Fruit fly (Drosophila melanogaster): ENCODE results near the gene CG7950.

CG7950 gene

DNA sequence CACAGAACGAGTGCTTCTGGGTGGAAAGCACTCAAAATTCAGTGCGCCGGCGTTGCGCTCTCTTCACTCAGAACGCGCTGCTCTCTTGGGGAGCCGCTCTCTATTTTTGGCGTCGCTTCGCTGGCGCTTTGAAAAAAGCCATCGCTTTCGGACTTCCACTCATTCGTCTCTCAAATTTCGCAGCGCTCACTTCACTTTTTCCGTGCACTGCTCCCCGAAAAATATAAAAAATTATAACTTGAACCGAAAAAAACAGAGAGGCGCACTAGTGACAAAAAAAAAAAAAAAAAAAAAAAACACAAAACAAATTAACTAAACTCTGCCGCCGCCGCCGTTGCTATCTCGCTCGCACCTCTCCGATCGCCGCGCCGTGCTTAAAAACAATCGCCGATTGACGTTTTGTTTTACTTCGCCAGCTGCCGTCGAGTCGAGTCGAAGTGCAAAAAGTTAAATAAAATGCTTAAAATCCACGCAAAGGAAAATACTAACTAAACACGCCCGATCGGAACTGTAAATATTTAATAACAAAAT lies 42.7 kb downstream of the CG7950 start (continued):
- TF ChIP-seq CG34376 (GFP tag; optimal IDR thresholded peaks at IDR 0.05) (peak; percentile 59), sob (GFP tag; IDR thresholded peaks at IDR 0.05) (peak; percentile 21; the same call in 1 of the 2 replicates), eyg (GFP tag; optimal IDR thresholded peaks at IDR 0.05) (no peak), CG17912 (GFP tag; optimal IDR thresholded peaks at IDR 0.05) (no peak), CG3163 (GFP tag; optimal IDR thresholded peaks at IDR 0.05) (peak; percentile 5), nom (GFP tag; optimal IDR thresholded peaks at IDR 0.05) (peak; percentile 58), CG32772 (GFP tag; IDR thresholded peaks at IDR 0.05) (peak; percentile 74), CG14860 (GFP tag; IDR thresholded peaks at IDR 0.05; ENCODE audit: partially characterized antibody) (0 out of 3 replicates have a peak, but pooled peaks have one; percentile 24), zen2 (GFP tag; IDR thresholded peaks at IDR 0.05; ENCODE audit: partially characterized antibody) (peak; percentile 71), croc (GFP tag; conservative IDR thresholded peaks at IDR 0.05) (no peak), Atf6 (GFP tag; IDR thresholded peaks at IDR 0.05) (no peak), vnd (GFP tag; IDR thresholded peaks at IDR 0.05; ENCODE audit: partially characterized antibody) (no peak), wek (GFP tag; optimal IDR thresholded peaks at IDR 0.05) (no peak), chm (GFP tag; IDR thresholded peaks at IDR 0.05) (peak; percentile 76; the same call in 1 of the 2 replicates), tgo (GFP tag; IDR thresholded peaks at IDR 0.05) (no peak), CG6689 (GFP tag; IDR thresholded peaks at IDR 0.05) (no peak), CG13287 (GFP tag; IDR thresholded peaks at IDR 0.05; ENCODE audit: partially characterized antibody) (peak; percentile 76), CG15011 (GFP tag; optimal IDR thresholded peaks at IDR 0.05) (no peak), en (GFP tag; optimal IDR thresholded peaks at IDR 0.05) (no peak), Adf1 (GFP tag; IDR thresholded peaks at IDR 0.05) (peak; percentile 80), so (GFP tag; IDR thresholded peaks at IDR 0.05) (peak; percentile 28; the same call in 2 of the 3 replicates), tna (GFP tag; IDR thresholded peaks at IDR 0.05; ENCODE audit: partially characterized antibody) (peak; percentile 28; the same call in 1 of the 2 replicates), Opbp (GFP tag; IDR thresholded peaks at IDR 0.05; ENCODE audit: partially characterized antibody) (peak; percentile 42; the same call in 1 of the 3 replicates), cad (GFP tag; optimal IDR thresholded peaks at IDR 0.05) (no peak), CG17385 (GFP tag; optimal IDR thresholded peaks at IDR 0.05) (peak; percentile 7), Dll (GFP tag; IDR thresholded peaks at IDR 0.05; ENCODE audit: partially characterized antibody) (peak; percentile 46; the same call in 2 of the 4 replicates), hkb (optimal IDR thresholded peaks at IDR 0.05) (no peak), hkb (GFP tag; IDR thresholded peaks at IDR 0.05) (peak; percentile 8; the same call in 1 of the 2 replicates), CG7987 (GFP tag; optimal IDR thresholded peaks at IDR 0.05) (no peak), sna (GFP tag; IDR thresholded peaks at IDR 0.05; ENCODE audit: partially characterized antibody) (peak; percentile 72), CG34224 (GFP tag; IDR thresholded peaks at IDR 0.05; ENCODE audit: partially characterized antibody) (peak; percentile 80), Deaf1 (tag; optimal IDR thresholded peaks at IDR 0.05) (peak; percentile 46), Med (GFP tag) (peak; percentile 58), inv (GFP tag; IDR thresholded peaks at IDR 0.05; ENCODE audit: partially characterized antibody) (peak; percentile 27; the same call in 1 of the 2 replicates), Optix (GFP tag; IDR thresholded peaks at IDR 0.05) (no peak), Bgb (GFP tag; IDR thresholded peaks at IDR 0.05; ENCODE audit: partially characterized antibody) (peak; percentile 72; the same call in 1 of the 2 replicates), z (GFP tag; IDR thresholded peaks at IDR 0.05) (peak; percentile 99), CG4730 (GFP tag; IDR thresholded peaks at IDR 0.05) (no peak), unc-4 (GFP tag; IDR thresholded peaks at IDR 0.05; ENCODE audit: partially characterized antibody) (peak; percentile 63), Jarid2 (GFP tag; optimal IDR thresholded peaks at IDR 0.05) (peak; percentile 25), CG10543 (GFP tag; optimal IDR thresholded peaks at IDR 0.05) (peak; percentile 30), sens (GFP tag) (no peak), pfk (GFP tag; optimal IDR thresholded peaks at IDR 0.05) (no peak)
